Fruit fly (Drosophila melanogaster): Measurements from ENCODE around the gene elg1.

The elg1 gene

dm6 chr3L:16165356-16166168, 33.7 kb downstream of the elg1 start (continued):
- TF ChIP-seq Hr51 (GFP tag; optimal IDR thresholded peaks at IDR 0.05) = peak in 1 of 2 experiments; percentile 61
- TF ChIP-seq Camta (GFP tag; optimal IDR thresholded peaks at IDR 0.05) = peak; percentile 46
- TF ChIP-seq CG8944 (GFP tag; optimal IDR thresholded peaks at IDR 0.05) = peak; percentile 37
- peak; percentile 39; the same call in 1 of the 2 replicates for TF ChIP-seq CG31224 (GFP tag; IDR thresholded peaks at IDR 0.05)
- TF ChIP-seq CG9932 (GFP tag; IDR thresholded peaks at IDR 0.05) = peak; percentile 74
- peak; percentile 58; the same call in 1 of the 3 replicates for TF ChIP-seq Mrtf (GFP tag; IDR thresholded peaks at IDR 0.05)
- TF ChIP-seq CG9609 (GFP tag; optimal IDR thresholded peaks at IDR 0.05) = peak; percentile 17
- peak; percentile 10 for TF ChIP-seq Hmx (GFP tag; optimal IDR thresholded peaks at IDR 0.05)
- peak; percentile 26 for TF ChIP-seq nmo (GFP tag; optimal IDR thresholded peaks at IDR 0.05)
- TF ChIP-seq CG34224 (GFP tag; IDR thresholded peaks at IDR 0.05; ENCODE audit: partially characterized antibody) = no peak
- no peak for TF ChIP-seq MESR4 (GFP tag; optimal IDR thresholded peaks at IDR 0.05)
- TF ChIP-seq Deaf1 (tag; optimal IDR thresholded peaks at IDR 0.05) = peak; percentile 8
- no peak for TF ChIP-seq MTF-1 (GFP tag; optimal IDR thresholded peaks at IDR 0.05; ENCODE audit: borderline replicate concordance)
- peak; percentile 51 for TF ChIP-seq row (GFP tag; IDR thresholded peaks at IDR 0.05)
- no peak for TF ChIP-seq CG17568 (GFP tag; optimal IDR thresholded peaks at IDR 0.05)
- peak; percentile 34 for TF ChIP-seq Atf-2 (GFP tag; optimal IDR thresholded peaks at IDR 0.05)
- TF ChIP-seq jing (GFP tag; optimal IDR thresholded peaks at IDR 0.05) = peak; percentile 6
- peak; percentile 68 for TF ChIP-seq HLH54F (GFP tag; optimal IDR thresholded peaks at IDR 0.05)
- TF ChIP-seq Abd-B (GFP tag; optimal IDR thresholded peaks at IDR 0.05) = peak; percentile 41
- TF ChIP-seq sob (GFP tag; IDR thresholded peaks at IDR 0.05) = peak; percentile 39; the same call in 1 of the 2 replicates
- TF ChIP-seq Pdp1 (GFP tag; optimal IDR thresholded peaks at IDR 0.05) = peak; percentile 54 to 67
- peak; percentile 25 for TF ChIP-seq CG9817 (tag; optimal IDR thresholded peaks at IDR 0.05)
- peak in 1 of 3 experiments; percentile 75 for TF ChIP-seq Stat92E (GFP tag; optimal IDR thresholded peaks at IDR 0.05)
- peak; percentile 45; the same call in 1 of the 2 replicates for TF ChIP-seq CG11247 (GFP tag; IDR thresholded peaks at IDR 0.05)
- TF ChIP-seq CG2712 (tag; optimal IDR thresholded peaks at IDR 0.05) = peak; percentile 22
- TF ChIP-seq knrl (GFP tag; IDR thresholded peaks at IDR 0.05; ENCODE audit: partially characterized antibody) = no peak
- no peak for TF ChIP-seq amos (GFP tag; IDR thresholded peaks at IDR 0.05; ENCODE audit: partially characterized antibody)
- TF ChIP-seq grau (tag; optimal IDR thresholded peaks at IDR 0.05) = peak; percentile 65
- TF ChIP-seq tx (GFP tag; optimal IDR thresholded peaks at IDR 0.05) = peak; percentile 22
- TF ChIP-seq lbe (GFP tag; optimal IDR thresholded peaks at IDR 0.05) = peak; percentile 57
- peak; percentile 31 for TF ChIP-seq CG9727 (GFP tag; optimal IDR thresholded peaks at IDR 0.05)
- TF ChIP-seq vvl (GFP tag; IDR thresholded peaks at IDR 0.05) = peak; percentile 60
- TF ChIP-seq CG15514 (GFP tag; optimal IDR thresholded peaks at IDR 0.05) = peak; percentile 4
- TF ChIP-seq so (GFP tag; IDR thresholded peaks at IDR 0.05) = no peak
- TF ChIP-seq br (optimal IDR thresholded peaks at IDR 0.05) = no peak
- TF ChIP-seq tna (GFP tag; IDR thresholded peaks at IDR 0.05; ENCODE audit: partially characterized antibody) = 0 out of 2 replicates have a peak, but pooled peaks have one; percentile 23
- TF ChIP-seq Xbp1 (GFP tag; optimal IDR thresholded peaks at IDR 0.05) = peak; percentile 47
- TF ChIP-seq zf30C (GFP tag; optimal IDR thresholded peaks at IDR 0.05) = no peak
- no peak for TF ChIP-seq CG17328 (GFP tag; IDR thresholded peaks at IDR 0.05)
- TF ChIP-seq CG13424 (tag; optimal IDR thresholded peaks at IDR 0.05) = peak; percentile 27
- peak; percentile 32 for TF ChIP-seq CG3838 (GFP tag; optimal IDR thresholded peaks at IDR 0.05)
- no peak for TF ChIP-seq bsh (GFP tag; optimal IDR thresholded peaks at IDR 0.05)
- TF ChIP-seq otp (GFP tag; IDR thresholded peaks at IDR 0.05) = 0 out of 3 replicates have a peak, but pooled peaks have one; percentile 45
- no peak for TF ChIP-seq jigr1 (GFP tag; IDR thresholded peaks at IDR 0.05)
- peak; percentile 51 for TF ChIP-seq slou (GFP tag; optimal IDR thresholded peaks at IDR 0.05)
- TF ChIP-seq vfl (GFP tag; optimal IDR thresholded peaks at IDR 0.05) = peak; percentile 46
- TF ChIP-seq Med (GFP tag) = peak; percentile 89
- TF ChIP-seq Bteb2 (GFP tag; optimal IDR thresholded peaks at IDR 0.05) = peak; percentile 68
